Worm (Caenorhabditis elegans) whole organism, young adult: ENCODE measurements around the gene clec-35.

Source experiments
- K12H6.12 ChIP-seq: fragments of 200-800 bp; sonication (Bioruptor generic); optimal IDR thresholded peaks from 2 replicates; lab custom pipeline; 2018; ENCODE audit warnings: mild to moderate bottlenecking, missing genetic modification characterization, missing compliant biosample characterization
- Y95B8A.8 ChIP-seq: fragments of 200-800 bp; sonication (Bioruptor generic); IDR thresholded peaks from 2 replicates; pipeline ENCODE4 v1.3.6; 2022; ENCODE audit warnings: missing genetic modification reagents, missing genetic modification characterization, missing compliant biosample characterization
- ama-1 ChIP-seq, 3 experiments: fragments of 150-350 bp in 1 of 3; sonication (generic microtip) in 2 of 3; optimal IDR thresholded peaks; 2 replicates each; lab custom pipeline; 2014 to 2018; ENCODE audit warnings: missing biosample characterization in 2 of 3, missing genetic modification characterization in 2 of 3, missing genetic modification reagents in 2 of 3
- fkh-3 ChIP-seq: sonication (generic microtip); optimal IDR thresholded peaks from 2 replicates; lab custom pipeline; 2016; ENCODE audit warnings: mild to moderate bottlenecking, missing genetic modification characterization, missing compliant biosample characterization
- nfyb-1 ChIP-seq: fragments of 200-800 bp; sonication (Bioruptor generic); IDR thresholded peaks from 2 replicates; pipeline ENCODE4 v1.3.6; 2022; ENCODE audit warnings: missing genetic modification reagents, missing genetic modification characterization, missing compliant biosample characterization

DNA sequence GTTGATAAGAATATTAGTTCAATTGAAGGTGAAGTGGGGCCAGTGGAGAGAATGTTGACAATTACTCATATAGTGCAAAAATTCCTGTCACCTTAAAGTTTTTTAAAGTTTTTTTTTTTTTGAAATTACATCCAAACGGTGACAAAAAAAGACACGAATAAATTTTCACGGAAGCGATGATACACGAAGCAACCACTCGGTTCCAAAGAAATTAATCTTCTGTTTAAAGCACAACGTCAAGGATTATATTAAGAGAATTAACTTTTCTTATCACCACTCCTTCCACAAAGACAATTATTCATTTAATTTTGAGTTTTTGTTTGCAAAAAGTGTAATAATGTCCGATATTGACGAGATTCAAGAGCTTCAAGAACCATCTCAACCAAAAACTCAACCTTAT lies 11.5 kb upstream of the clec-35 start, which contains the start of gene clec-28:
- TF ChIP-seq Y95B8A.8 (no peak), nfyb-1 (GFP tag; lab: Robert Waterston, UW) (no peak), fkh-3 (no peak), ama-1 (optimal IDR thresholded peaks at IDR 0.05; lab: Kevin White, UChicago) (no peak), ama-1 (GFP tag; optimal IDR thresholded peaks at IDR 0.05; lab: Kevin White, UChicago) (no peak), K12H6.12 (tag; lab: Kevin White, UChicago) (no peak)
